Fruit fly (Drosophila melanogaster) whole organism, embryonic: ENCODE data around the gene Rassf.
A peak's percentile ranks its signal among the peaks of the same experiment; 100 is the strongest.

Experiments used
- CG10147 ChIP-seq: fragments of 200-800 bp; sonication (Bioruptor generic); optimal IDR thresholded peaks from 2 replicates; lab custom pipeline; 2019; ENCODE audit warnings: missing biosample characterization, mild to moderate bottlenecking, missing genetic modification characterization, moderate library complexity
- CG10209 ChIP-seq: fragments of 200-800 bp; sonication (Bioruptor generic); optimal IDR thresholded peaks from 3 replicates; lab custom pipeline; 2017; ENCODE audit warnings: missing biosample characterization, mild to moderate bottlenecking, missing genetic modification characterization, missing genetic modification reagents
- CG11504 ChIP-seq: fragments of 200-800 bp; sonication (Bioruptor generic); optimal IDR thresholded peaks from 3 replicates; lab custom pipeline; 2019; ENCODE audit warnings: missing biosample characterization, mild to moderate bottlenecking, missing genetic modification characterization, moderate library complexity
- CG11695 ChIP-seq: fragments of 200-800 bp; sonication (Bioruptor generic); IDR thresholded peaks from 3 replicates; pipeline ENCODE4 v1.3.6; 2022; ENCODE audit warnings: missing biosample characterization, missing genetic modification characterization
- CG13624 ChIP-seq: fragments of 200-800 bp; sonication (Bioruptor generic); optimal IDR thresholded peaks from 2 replicates; lab custom pipeline; 2016; ENCODE audit warnings: missing biosample characterization, missing genetic modification characterization
- CG13775 ChIP-seq: fragments of 200-800 bp; sonication (Bioruptor generic); optimal IDR thresholded peaks from 3 replicates; lab custom pipeline; 2017; ENCODE audit warnings: missing biosample characterization, mild to moderate bottlenecking, missing genetic modification characterization
- CG17361 ChIP-seq: fragments of 200-800 bp; sonication (Bioruptor generic); IDR thresholded peaks from 3 replicates; pipeline ENCODE4 v1.3.6; 2022; ENCODE audit warnings: missing biosample characterization, missing genetic modification characterization
- CG17829 ChIP-seq: fragments of 200-800 bp; optimal IDR thresholded peaks from 2 replicates; lab custom pipeline; 2019; ENCODE audit warnings: missing biosample characterization, mild to moderate bottlenecking, missing genetic modification characterization, moderate library complexity
- CG18262 ChIP-seq: fragments of 200-800 bp; optimal IDR thresholded peaks from 3 replicates; lab custom pipeline; 2019; ENCODE audit warnings: missing biosample characterization, mild to moderate bottlenecking, missing genetic modification characterization, moderate library complexity
- CG31388 ChIP-seq: fragments of 200-800 bp; sonication (Bioruptor generic); optimal IDR thresholded peaks from 2 replicates; lab custom pipeline; 2016; ENCODE audit warnings: missing biosample characterization, missing genetic modification characterization
- CG33557 ChIP-seq: fragments of 200-800 bp; sonication (Bioruptor generic); optimal IDR thresholded peaks from 2 replicates; lab custom pipeline; 2019; ENCODE audit warnings: missing biosample characterization, mild to moderate bottlenecking, missing genetic modification characterization, moderate library complexity
- CG4424 ChIP-seq: fragments of 200-800 bp; sonication (Bioruptor generic); optimal IDR thresholded peaks from 3 replicates; lab custom pipeline; 2016; ENCODE audit warnings: missing biosample characterization, missing genetic modification characterization
- CG7271 ChIP-seq: fragments of 200-800 bp; sonication (Bioruptor generic); optimal IDR thresholded peaks from 2 replicates; lab custom pipeline; 2018; ENCODE audit warnings: missing biosample characterization, mild to moderate bottlenecking, missing genetic modification characterization, moderate library complexity
- CG7963 ChIP-seq: fragments of 200-800 bp; sonication (Bioruptor generic); IDR thresholded peaks from 3 replicates; pipeline ENCODE4 v1.3.6; 2022; ENCODE audit warnings: missing biosample characterization, missing genetic modification characterization; ENCODE audit not compliant: partially characterized antibody
- CG7987 ChIP-seq: fragments of 200-800 bp; sonication (Bioruptor generic); optimal IDR thresholded peaks from 2 replicates; lab custom pipeline; 2018; ENCODE audit warnings: missing biosample characterization, mild to moderate bottlenecking, missing genetic modification characterization, moderate library complexity
- CG8290 ChIP-seq, 3 experiments: fragments of 200-800 bp; sonication (Bioruptor generic); optimal IDR thresholded peaks; 2 replicates each; lab custom pipeline; 2016 to 2019; ENCODE audit warnings: missing biosample characterization in 3 of 3, missing genetic modification characterization in 3 of 3, mild to moderate bottlenecking in 2 of 3, moderate library complexity in 1 of 3
- CG8359 ChIP-seq: fragments of 200-800 bp; sonication (Bioruptor generic); optimal IDR thresholded peaks from 2 replicates; lab custom pipeline; 2017; ENCODE audit warnings: missing biosample characterization, mild to moderate bottlenecking, missing genetic modification characterization, borderline replicate concordance
- CG8388 ChIP-seq: fragments of 200-800 bp; sonication (Bioruptor generic); optimal IDR thresholded peaks from 2 replicates; lab custom pipeline; 2019; ENCODE audit warnings: missing biosample characterization, mild to moderate bottlenecking, missing genetic modification characterization, moderate library complexity
- CG8924 ChIP-seq: fragments of 200-800 bp; optimal IDR thresholded peaks from 3 replicates; lab custom pipeline; 2019; ENCODE audit warnings: missing biosample characterization, mild to moderate bottlenecking, missing genetic modification characterization, moderate library complexity
- CG9817 ChIP-seq: fragments of 200-800 bp; sonication (Bioruptor generic); optimal IDR thresholded peaks from 2 replicates; lab custom pipeline; 2018; ENCODE audit warnings: missing biosample characterization, mild to moderate bottlenecking, missing genetic modification characterization, moderate library complexity
- CoRest ChIP-seq: fragments of 200-800 bp; sonication (Bioruptor generic); optimal IDR thresholded peaks from 3 replicates; lab custom pipeline; 2018; ENCODE audit warnings: missing biosample characterization, mild to moderate bottlenecking, missing genetic modification characterization, moderate library complexity
- CrebB ChIP-seq: fragments of 200-800 bp; sonication (Bioruptor generic); optimal IDR thresholded peaks from 3 replicates; lab custom pipeline; 2018; ENCODE audit warnings: missing biosample characterization, mild to moderate bottlenecking, missing genetic modification characterization
- D ChIP-seq, 2 experiments: fragments of 200-800 bp in 1 of 2; fragments of >200 bp in 1 of 2; sonication (Bioruptor generic) in 1 of 2; optimal IDR thresholded peaks; 2 replicates in 1 of 2; 3 replicates in 1 of 2; lab custom pipeline; 2017; ENCODE audit warnings: mild to moderate bottlenecking in 1 of 2, missing biosample characterization in 1 of 2, missing genetic modification characterization in 1 of 2, missing genetic modification reagents in 1 of 2
- Dad ChIP-seq: fragments of 200-800 bp; sonication (Bioruptor generic); optimal IDR thresholded peaks from 3 replicates; lab custom pipeline; 2016; ENCODE audit warnings: missing biosample characterization, missing genetic modification characterization
- Drgx ChIP-seq: fragments of 200-800 bp; sonication (Bioruptor generic); IDR thresholded peaks from 2 replicates; pipeline ENCODE4 v1.3.6; 2022; ENCODE audit warnings: missing biosample characterization, missing genetic modification characterization
- HLH4C ChIP-seq: fragments of 200-800 bp; sonication (Bioruptor generic); IDR thresholded peaks from 3 replicates; pipeline ENCODE4 v1.3.6; 2022; ENCODE audit warnings: missing biosample characterization, missing genetic modification characterization; ENCODE audit not compliant: partially characterized antibody
- Hand ChIP-seq: fragments of 200-800 bp; sonication (Bioruptor generic); optimal IDR thresholded peaks from 2 replicates; lab custom pipeline; 2017; ENCODE audit warnings: mild to moderate bottlenecking, missing biosample characterization, missing genetic modification reagents, missing genetic modification characterization
- Optix ChIP-seq: fragments of 200-800 bp; sonication (Bioruptor generic); IDR thresholded peaks from 3 replicates; pipeline ENCODE4 v1.3.6; 2022; ENCODE audit warnings: missing biosample characterization, missing genetic modification characterization
- Rfx ChIP-seq: fragments of 200-800 bp; sonication (Bioruptor generic); IDR thresholded peaks from 2 replicates; pipeline ENCODE4 v1.3.6; 2022; ENCODE audit warnings: missing biosample characterization, missing genetic modification characterization
- Sox100B ChIP-seq: fragments of 200-800 bp; sonication (Bioruptor generic); optimal IDR thresholded peaks from 3 replicates; lab custom pipeline; 2018; ENCODE audit warnings: missing biosample characterization, mild to moderate bottlenecking, missing genetic modification characterization
- Sry-β ChIP-seq: fragments of 200-800 bp; sonication (Bioruptor generic); optimal IDR thresholded peaks from 2 replicates; lab custom pipeline; 2018; ENCODE audit warnings: missing biosample characterization, mild to moderate bottlenecking, missing genetic modification characterization, moderate library complexity
- Xbp1 ChIP-seq: fragments of 200-800 bp; sonication (Bioruptor generic); optimal IDR thresholded peaks from 3 replicates; lab custom pipeline; 2016; ENCODE audit warnings: missing biosample characterization, mild to moderate bottlenecking, missing genetic modification characterization
- Xrp1 ChIP-seq: fragments of 200-800 bp; sonication (Bioruptor generic); IDR thresholded peaks from 2 replicates; pipeline ENCODE4 v1.3.6; 2022; ENCODE audit warnings: missing biosample characterization, missing genetic modification characterization
- aop ChIP-seq: fragments of 200-800 bp; sonication (Bioruptor generic); IDR thresholded peaks from 2 replicates; pipeline ENCODE4 v1.3.6; 2022; ENCODE audit warnings: missing biosample characterization, missing genetic modification characterization
- ase ChIP-seq: fragments of 200-800 bp; sonication (Bioruptor generic); IDR thresholded peaks from 3 replicates; pipeline ENCODE4 v1.3.6; 2022; ENCODE audit warnings: missing biosample characterization, missing genetic modification characterization
- az2 ChIP-seq: fragments of 200-800 bp; sonication (Bioruptor generic); optimal IDR thresholded peaks from 3 replicates; lab custom pipeline; 2016; ENCODE audit warnings: missing biosample characterization, missing genetic modification characterization
- cad ChIP-seq: fragments of >200 bp; optimal IDR thresholded peaks from 2 replicates; lab custom pipeline; 2017; ENCODE audit warnings: missing biosample characterization, missing genetic modification characterization
- chm ChIP-seq: fragments of 200-800 bp; sonication (Bioruptor generic); IDR thresholded peaks from 2 replicates; pipeline ENCODE4 v1.3.6; 2022; ENCODE audit warnings: missing biosample characterization, missing genetic modification characterization
- dmrt11E ChIP-seq: fragments of 200-800 bp; sonication (Bioruptor generic); optimal IDR thresholded peaks from 3 replicates; lab custom pipeline; 2018; ENCODE audit warnings: missing biosample characterization, mild to moderate bottlenecking, missing genetic modification characterization, moderate library complexity
- exex ChIP-seq: fragments of 200-800 bp; sonication (Bioruptor generic); optimal IDR thresholded peaks from 4 replicates; lab custom pipeline; 2018; ENCODE audit warnings: missing biosample characterization, mild to moderate bottlenecking, missing genetic modification characterization, moderate library complexity
- gt ChIP-seq: fragments of 200-800 bp; sonication (Bioruptor generic); IDR thresholded peaks from 2 replicates; pipeline ENCODE4 v1.3.6; 2022; ENCODE audit warnings: missing biosample characterization, missing genetic modification characterization
- nmo ChIP-seq: fragments of 200-800 bp; sonication (Bioruptor generic); optimal IDR thresholded peaks from 2 replicates; lab custom pipeline; 2018; ENCODE audit warnings: missing biosample characterization, mild to moderate bottlenecking, missing genetic modification characterization, moderate library complexity
- nom ChIP-seq: fragments of 200-800 bp; sonication (Bioruptor generic); optimal IDR thresholded peaks from 2 replicates; lab custom pipeline; 2017; ENCODE audit warnings: missing biosample characterization, missing genetic modification characterization, mild to moderate bottlenecking, moderate library complexity, missing genetic modification reagents
- phol ChIP-seq: fragments of 200-800 bp; sonication (Bioruptor generic); optimal IDR thresholded peaks from 3 replicates; lab custom pipeline; 2018; ENCODE audit warnings: missing biosample characterization, mild to moderate bottlenecking, missing genetic modification characterization, moderate library complexity
- pzg ChIP-seq: fragments of 200-800 bp; sonication (Bioruptor generic); optimal IDR thresholded peaks from 3 replicates; lab custom pipeline; 2018; ENCODE audit warnings: missing biosample characterization, mild to moderate bottlenecking, missing genetic modification characterization, moderate library complexity
- stwl ChIP-seq: fragments of 200-800 bp; sonication (Bioruptor generic); optimal IDR thresholded peaks from 3 replicates; lab custom pipeline; 2018; ENCODE audit warnings: missing biosample characterization, mild to moderate bottlenecking, missing genetic modification characterization, moderate library complexity
- wor ChIP-seq: fragments of 200-800 bp; sonication (Bioruptor generic); IDR thresholded peaks from 2 replicates; pipeline ENCODE4 v1.3.6; 2022; ENCODE audit warnings: missing biosample characterization, missing genetic modification characterization
- zfh1 ChIP-seq: fragments of 200-800 bp; sonication (Bioruptor generic); IDR thresholded peaks from 3 replicates; pipeline ENCODE4 v1.3.6; 2022; ENCODE audit warnings: missing biosample characterization, missing genetic modification characterization

Gene Rassf

DNA sequence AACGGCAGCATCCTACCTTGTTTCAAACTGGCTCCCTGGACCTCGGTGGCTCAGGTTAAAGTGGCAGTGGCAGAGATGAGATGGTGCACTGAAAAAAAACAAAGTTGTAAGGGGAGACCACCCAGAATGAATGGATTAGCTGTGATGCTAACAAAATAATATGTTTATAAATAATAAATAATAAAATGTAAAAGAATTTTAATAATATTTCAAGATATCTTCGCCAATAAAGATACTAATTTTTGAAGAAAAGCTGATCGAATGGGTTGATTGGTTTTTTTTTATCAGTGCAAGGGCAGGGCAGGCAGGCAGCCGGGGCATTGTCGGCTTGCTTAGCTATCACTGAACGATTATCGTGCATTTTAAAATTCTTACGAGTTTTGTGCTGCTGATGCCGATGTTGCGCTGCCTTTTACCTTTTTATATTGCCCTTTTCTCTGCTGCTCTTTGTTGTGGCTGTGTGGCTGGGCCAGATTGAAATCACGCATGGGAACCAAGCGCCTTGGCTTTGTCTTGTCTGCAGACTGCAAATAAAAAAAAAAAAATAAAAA, 31.4 kb upstream of the Rassf start (continued):
- no peak for TF ChIP-seq Dad (GFP tag; lab: Kevin White, UChicago)
- 0 out of 3 replicates have a peak, but pooled peaks have one; percentile 8 for TF ChIP-seq zfh1 (GFP tag; lab: Robert Waterston, UW)
- TF ChIP-seq CG4424: peak; percentile 21
- TF ChIP-seq Drgx (GFP tag; lab: Robert Waterston, UW): peak; percentile 48; the same call in 1 of the 2 replicates
- peak; percentile 14 for TF ChIP-seq az2
- no peak for TF ChIP-seq Sox100B (GFP tag; lab: Kevin White, UChicago)
- no peak for TF ChIP-seq CG13624 (GFP tag; lab: Kevin White, UChicago)
- no peak for TF ChIP-seq CG7963 (GFP tag; lab: Robert Waterston, UW)
- TF ChIP-seq CG17361 (GFP tag; lab: Robert Waterston, UW): peak; percentile 63
- peak; percentile 69 for TF ChIP-seq CG17829 (tag; lab: Kevin White, UChicago)
- peak; percentile 44 for TF ChIP-seq nmo
- TF ChIP-seq CG13775 (GFP tag; lab: Kevin White, UChicago): peak; percentile 29
- no peak for TF ChIP-seq CG9817 (tag; lab: Kevin White, UChicago)
- TF ChIP-seq CG8388 (GFP tag; lab: Kevin White, UChicago): peak; percentile 56
- peak; percentile 56 for TF ChIP-seq phol
- peak; percentile 73 for TF ChIP-seq CG18262
- 0 out of 3 replicates have a peak, but pooled peaks have one; percentile 25 for TF ChIP-seq CG11695 (GFP tag; lab: Robert Waterston, UW)
- peak; percentile 9 for TF ChIP-seq Xbp1 (GFP tag; lab: Kevin White, UChicago)
- peak; percentile 62 for TF ChIP-seq CG33557
- TF ChIP-seq CG11504 (tag; lab: Kevin White, UChicago): no peak
- no peak for TF ChIP-seq HLH4C
- TF ChIP-seq Xrp1 (GFP tag; lab: Robert Waterston, UW): peak; percentile 82
- no peak for TF ChIP-seq ase (GFP tag; lab: Robert Waterston, UW)
- peak; percentile 24 for TF ChIP-seq CoRest (tag; lab: Kevin White, UChicago)
- TF ChIP-seq CG10209 (GFP tag; lab: Kevin White, UChicago): peak; percentile 28
- TF ChIP-seq Optix (GFP tag; lab: Robert Waterston, UW): no peak
- peak; percentile 15 for TF ChIP-seq CG8290 (GFP tag; optimal IDR thresholded peaks at IDR 0.05; lab: Kevin White, UChicago)
- TF ChIP-seq CG8290 (tag; optimal IDR thresholded peaks at IDR 0.05; lab: Kevin White, UChicago): no peak
- TF ChIP-seq Rfx: no peak
- TF ChIP-seq stwl (tag; lab: Kevin White, UChicago): no peak
- peak; percentile 33 for TF ChIP-seq Sry-β (GFP tag; lab: Kevin White, UChicago)
- no peak for TF ChIP-seq CG7271 (tag; lab: Kevin White, UChicago)
- no peak for TF ChIP-seq Hand (GFP tag; lab: Kevin White, UChicago)
- peak; percentile 85 for TF ChIP-seq dmrt11E
- TF ChIP-seq aop (GFP tag; lab: Robert Waterston, UW): no peak
- no peak for TF ChIP-seq D (optimal IDR thresholded peaks at IDR 0.05; lab: Kevin White, UChicago)
- TF ChIP-seq D (GFP tag; optimal IDR thresholded peaks at IDR 0.05; lab: Kevin White, UChicago): peak; percentile 57
- TF ChIP-seq CG10147 (GFP tag; lab: Kevin White, UChicago): no peak
- TF ChIP-seq CrebB (tag; lab: Kevin White, UChicago): no peak
- peak; percentile 46 for TF ChIP-seq CG8924 (tag; lab: Kevin White, UChicago)
- TF ChIP-seq gt (GFP tag; lab: Robert Waterston, UW): no peak
- no peak for TF ChIP-seq wor (GFP tag; lab: Robert Waterston, UW)
- TF ChIP-seq CG7987 (GFP tag; lab: Kevin White, UChicago): no peak
- TF ChIP-seq pzg (GFP tag; lab: Kevin White, UChicago): no peak
- TF ChIP-seq exex: no peak
- no peak for TF ChIP-seq cad (GFP tag; lab: Kevin White, UChicago)
- peak; percentile 87 for TF ChIP-seq nom (GFP tag; lab: Kevin White, UChicago)
- peak; percentile 53; the same call in 1 of the 2 replicates for TF ChIP-seq chm (GFP tag; lab: Robert Waterston, UW)
- TF ChIP-seq CG8359 (GFP tag; lab: Kevin White, UChicago): peak; percentile 3
- TF ChIP-seq CG31388 (GFP tag; lab: Kevin White, UChicago): no peak
